Worm (Caenorhabditis elegans) whole organism, mixed stage, embryonic: ENCODE measurements around the gene zzz-1.
A peak's percentile ranks its signal among the peaks of the same experiment; 100 is the strongest.

Source experiments
- M03D4.4 ChIP-seq: sonication (generic microtip); optimal IDR thresholded peaks from 2 replicates; lab custom pipeline; 2017; ENCODE audit warnings: mild to moderate bottlenecking, missing genetic modification characterization, missing compliant biosample characterization
- bed-3 ChIP-seq: fragments of 200-800 bp; sonication (Bioruptor generic); optimal IDR thresholded peaks from 3 replicates; lab custom pipeline; 2018; ENCODE audit warnings: mild to moderate bottlenecking, missing genetic modification characterization, moderate library complexity, missing compliant biosample characterization
- blmp-1 ChIP-seq: fragments of 150-350 bp; optimal IDR thresholded peaks from 2 replicates; lab custom pipeline; 2014; ENCODE audit warnings: missing biosample characterization, missing genetic modification characterization
- ceh-39 ChIP-seq: fragments of 150-350 bp; optimal IDR thresholded peaks from 2 replicates; lab custom pipeline; 2014; ENCODE audit warnings: missing biosample characterization, missing genetic modification characterization
- ceh-43 ChIP-seq: fragments of 200-800 bp; sonication (Bioruptor generic); optimal IDR thresholded peaks from 2 replicates; lab custom pipeline; 2018; ENCODE audit warnings: mild to moderate bottlenecking, missing genetic modification characterization, moderate library complexity, missing compliant biosample characterization
- ceh-83 ChIP-seq: fragments of 200-800 bp; sonication (Bioruptor generic); optimal IDR thresholded peaks from 2 replicates; lab custom pipeline; 2018; ENCODE audit warnings: mild to moderate bottlenecking, missing genetic modification characterization, missing compliant biosample characterization
- ces-1 ChIP-seq: fragments of 150-350 bp; optimal IDR thresholded peaks from 2 replicates; lab custom pipeline; 2014; ENCODE audit warnings: missing biosample characterization, missing genetic modification reagents, missing genetic modification characterization
- drap-1 ChIP-seq: fragments of 200-800 bp; sonication (Bioruptor generic); optimal IDR thresholded peaks from 3 replicates; lab custom pipeline; 2018; ENCODE audit warnings: mild to moderate bottlenecking, missing genetic modification characterization, missing compliant biosample characterization
- elt-1 ChIP-seq: sonication (generic microtip); optimal IDR thresholded peaks from 2 replicates; lab custom pipeline; 2017; ENCODE audit warnings: missing genetic modification characterization, mild to moderate bottlenecking, missing compliant biosample characterization, antibody characterized with exemption, moderate library complexity, borderline replicate concordance; ENCODE audit not compliant: insufficient read depth
- elt-3 ChIP-seq: fragments of 150-350 bp; optimal IDR thresholded peaks from 2 replicates; lab custom pipeline; 2014; ENCODE audit warnings: missing biosample characterization, missing genetic modification characterization
- flh-1 ChIP-seq: fragments of 200-800 bp; sonication (Bioruptor generic); optimal IDR thresholded peaks from 2 replicates; lab custom pipeline; 2018; ENCODE audit warnings: mild to moderate bottlenecking, missing genetic modification characterization, moderate library complexity, missing compliant biosample characterization
- ham-2 ChIP-seq: fragments of 200-800 bp; sonication (Bioruptor generic); optimal IDR thresholded peaks from 2 replicates; lab custom pipeline; 2018; ENCODE audit warnings: mild to moderate bottlenecking, missing genetic modification characterization, missing compliant biosample characterization
- hlh-1 ChIP-seq: fragments of 150-350 bp; optimal IDR thresholded peaks from 2 replicates; lab custom pipeline; 2014; ENCODE audit warnings: missing biosample characterization, missing genetic modification reagents, missing genetic modification characterization
- lin-13 ChIP-seq: fragments of 150-350 bp; optimal IDR thresholded peaks from 2 replicates; lab custom pipeline; 2014; ENCODE audit warnings: missing biosample characterization, missing genetic modification characterization
- lin-32 ChIP-seq: fragments of 200-800 bp; sonication (Bioruptor generic); optimal IDR thresholded peaks from 2 replicates; lab custom pipeline; 2018; ENCODE audit warnings: mild to moderate bottlenecking, missing genetic modification characterization, missing compliant biosample characterization
- lsy-2 ChIP-seq: fragments of 150-350 bp; optimal IDR thresholded peaks from 2 replicates; lab custom pipeline; 2014; ENCODE audit warnings: missing biosample characterization, missing genetic modification characterization
- mab-5 ChIP-seq: fragments of 150-350 bp; optimal IDR thresholded peaks from 2 replicates; lab custom pipeline; 2014; ENCODE audit warnings: missing biosample characterization, missing genetic modification characterization
- mep-1 ChIP-seq: fragments of 150-350 bp; optimal IDR thresholded peaks from 2 replicates; lab custom pipeline; 2017; ENCODE audit warnings: missing biosample characterization, missing genetic modification reagents, missing genetic modification characterization, inconsistent platforms
- mls-2 ChIP-seq: sonication (generic microtip); optimal IDR thresholded peaks from 2 replicates; lab custom pipeline; 2016; ENCODE audit warnings: mild to moderate bottlenecking, missing genetic modification characterization, moderate library complexity, missing compliant biosample characterization
- nhr-12 ChIP-seq: fragments of 150-350 bp; optimal IDR thresholded peaks from 2 replicates; lab custom pipeline; 2014; ENCODE audit warnings: missing biosample characterization, missing genetic modification characterization
- nhr-237 ChIP-seq: fragments of 150-350 bp; optimal IDR thresholded peaks from 2 replicates; lab custom pipeline; 2014; ENCODE audit warnings: missing biosample characterization, missing genetic modification characterization
- nhr-28 ChIP-seq: fragments of 150-350 bp; optimal IDR thresholded peaks from 2 replicates; lab custom pipeline; 2014; ENCODE audit warnings: missing biosample characterization, missing genetic modification characterization
- nhr-76 ChIP-seq: sonication (generic microtip); optimal IDR thresholded peaks from 2 replicates; lab custom pipeline; 2017; ENCODE audit warnings: missing biosample characterization, missing genetic modification characterization
- pha-4 ChIP-seq: fragments of 150-350 bp; optimal IDR thresholded peaks from 2 replicates; lab custom pipeline; 2018; ENCODE audit warnings: missing biosample characterization, missing genetic modification reagents, missing genetic modification characterization
- sem-2 ChIP-seq: fragments of 200-800 bp; sonication (Bioruptor generic); optimal IDR thresholded peaks from 2 replicates; lab custom pipeline; 2018; ENCODE audit warnings: mild to moderate bottlenecking, missing genetic modification characterization, missing compliant biosample characterization
- snpc-4 ChIP-seq: fragments of 150-350 bp; optimal IDR thresholded peaks from 2 replicates; lab custom pipeline; 2014; ENCODE audit warnings: missing biosample characterization, missing genetic modification characterization
- tbx-8 ChIP-seq: fragments of 200-800 bp; sonication (Bioruptor generic); optimal IDR thresholded peaks from 2 replicates; lab custom pipeline; 2018; ENCODE audit warnings: mild to moderate bottlenecking, missing genetic modification characterization, moderate library complexity, missing compliant biosample characterization
- unc-120 ChIP-seq: sonication (generic microtip); optimal IDR thresholded peaks from 2 replicates; lab custom pipeline; 2017; ENCODE audit warnings: missing genetic modification characterization, missing compliant biosample characterization; ENCODE audit not compliant: poor library complexity, severe bottlenecking
- unc-62 ChIP-seq: fragments of 150-350 bp; optimal IDR thresholded peaks from 2 replicates; lab custom pipeline; 2014; ENCODE audit warnings: missing biosample characterization, missing genetic modification reagents, missing genetic modification characterization
- zip-8 ChIP-seq: fragments of 150-350 bp; optimal IDR thresholded peaks from 2 replicates; lab custom pipeline; 2014; ENCODE audit warnings: missing biosample characterization, missing genetic modification characterization
- ztf-11 ChIP-seq: fragments of 150-350 bp; optimal IDR thresholded peaks from 2 replicates; lab custom pipeline; 2014; ENCODE audit warnings: missing biosample characterization, missing genetic modification characterization

The zzz-1 gene

DNA sequence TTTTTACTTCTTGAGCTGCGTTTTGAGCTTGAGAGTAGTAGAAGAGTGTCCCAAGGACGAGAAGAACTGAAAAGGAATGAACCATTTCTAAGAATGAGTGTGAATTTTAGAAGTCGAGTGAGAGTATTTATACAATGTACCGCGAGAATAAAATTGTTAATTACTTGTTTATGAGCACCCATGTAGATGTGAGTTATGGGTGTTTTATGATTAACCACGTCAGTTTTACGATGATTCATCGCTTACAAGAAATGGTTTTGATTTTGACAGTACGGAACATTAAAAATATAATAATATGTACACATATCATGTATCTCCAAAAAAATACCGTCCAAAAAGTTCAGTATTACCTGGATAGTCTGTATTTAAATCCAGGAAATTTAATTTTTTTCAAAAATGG is 45.4 kb upstream of the zzz-1 start, which contains the start of gene clec-221:
TSS of gene clec-221 (minus strand) at position 101 of the 400 bp plus-strand sequence.
- TF ChIP-seq flh-1 (GFP tag; lab: Kevin White, UChicago) (no peak), mab-5 (no peak), tbx-8 (GFP tag; lab: Kevin White, UChicago) (no peak), ham-2 (GFP tag; lab: Kevin White, UChicago) (no peak), mep-1 (tag; lab: Kevin White, UChicago) (no peak), lin-32 (GFP tag; lab: Kevin White, UChicago) (no peak), zip-8 (no peak), ceh-43 (GFP tag; lab: Kevin White, UChicago) (no peak), M03D4.4 (tag; lab: Kevin White, UChicago) (no peak), bed-3 (GFP tag; lab: Kevin White, UChicago) (no peak), elt-1 (tag; lab: Kevin White, UChicago) (no peak), sem-2 (GFP tag; lab: Kevin White, UChicago) (no peak), drap-1 (GFP tag; lab: Kevin White, UChicago) (no peak), nhr-237 (tag; lab: Kevin White, UChicago) (no peak), mls-2 (tag; lab: Kevin White, UChicago) (no peak), nhr-28 (tag; lab: Kevin White, UChicago) (no peak), nhr-76 (tag; lab: Kevin White, UChicago) (no peak), ceh-83 (GFP tag; lab: Kevin White, UChicago) (no peak), lsy-2 (tag; lab: Kevin White, UChicago) (no peak)

DNA sequence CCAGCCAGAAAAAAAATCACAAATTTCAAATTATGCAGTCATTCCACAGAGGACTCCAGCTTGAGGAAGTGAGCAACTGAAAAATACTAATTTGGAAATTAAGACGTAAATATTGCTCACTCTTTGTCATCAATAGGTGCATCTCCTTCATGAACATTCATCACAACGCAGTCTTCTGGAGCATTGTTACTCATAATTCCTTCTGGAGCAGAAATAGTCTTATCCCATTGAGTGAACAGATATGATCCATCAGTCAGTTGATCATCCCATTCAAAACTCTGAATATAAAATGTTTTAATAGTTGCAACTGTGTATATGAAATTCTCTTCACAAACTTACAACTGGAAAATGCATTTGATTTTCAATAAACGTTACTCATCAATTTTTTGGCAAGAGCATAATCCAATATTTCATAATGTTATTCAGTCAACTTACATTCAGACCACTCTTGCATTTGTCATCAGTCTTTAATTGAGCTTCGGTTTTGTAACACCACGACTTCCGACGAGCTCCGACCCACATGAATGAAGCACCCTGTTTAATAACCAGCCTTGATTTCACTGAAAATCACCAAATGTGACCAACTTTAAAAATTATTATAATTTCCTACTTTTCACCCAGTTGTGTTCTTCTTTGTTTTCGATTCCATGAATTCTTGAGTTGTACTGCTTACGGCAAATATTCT is 44.6 kb upstream of the zzz-1 start:
- TF ChIP-seq nhr-28 (tag; lab: Kevin White, UChicago) (no peak), ceh-39 (tag; lab: Kevin White, UChicago) (no peak), pha-4 (tag; lab: Kevin White, UChicago) (no peak), unc-120 (tag; lab: Kevin White, UChicago) (no peak), nhr-76 (tag; lab: Kevin White, UChicago) (no peak), mab-5 (no peak), elt-1 (tag; lab: Kevin White, UChicago) (no peak), sem-2 (GFP tag; lab: Kevin White, UChicago) (no peak), nhr-12 (tag; lab: Kevin White, UChicago) (no peak), tbx-8 (GFP tag; lab: Kevin White, UChicago) (no peak), mls-2 (tag; lab: Kevin White, UChicago) (no peak), lin-13 (tag; lab: Kevin White, UChicago) (no peak), snpc-4 (tag; lab: Kevin White, UChicago) (no peak), drap-1 (GFP tag; lab: Kevin White, UChicago) (no peak), elt-3 (tag; lab: Kevin White, UChicago) (no peak), nhr-237 (tag; lab: Kevin White, UChicago) (no peak)

DNA sequence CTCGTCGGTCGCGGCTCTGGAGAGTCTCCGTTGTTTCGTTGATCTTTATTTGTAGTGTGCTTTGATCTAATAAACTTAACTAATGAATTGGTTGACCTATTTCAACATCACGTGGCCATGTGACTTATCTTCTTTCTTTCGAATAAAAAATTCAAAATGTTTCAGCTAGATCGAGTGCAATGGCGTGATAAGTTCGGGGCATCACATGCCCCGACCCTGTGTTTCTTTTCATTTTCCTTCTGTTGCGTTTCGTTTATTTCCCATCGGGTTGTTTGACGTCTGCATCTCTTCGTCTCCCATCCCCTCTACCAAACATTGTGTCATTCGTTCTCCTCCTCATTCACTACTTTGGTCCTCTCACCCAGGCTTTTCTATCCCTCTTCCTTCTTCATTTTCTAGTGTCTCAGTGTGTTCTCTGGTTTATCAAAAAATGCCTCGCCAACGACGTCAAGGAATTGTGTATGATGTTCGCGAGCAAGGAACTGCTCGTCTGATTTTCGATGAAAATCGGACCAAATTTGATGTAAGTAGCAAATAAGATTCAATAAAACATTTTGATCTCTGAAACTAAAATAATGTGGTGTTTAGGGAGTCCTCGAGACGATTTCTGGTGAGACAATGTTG is 42.8 kb upstream of the zzz-1 start, which contains the start of gene F17C11.4:
TSS of gene F17C11.4 (plus strand) at position 206 of the 624 bp plus-strand sequence.
- TF ChIP-seq lsy-2 (tag; lab: Kevin White, UChicago) (no peak), unc-120 (tag; lab: Kevin White, UChicago) (peak; percentile 14), ces-1 (peak; percentile 6)
- TF ChIP-seq, all 35 proteins: peak for 2

DNA sequence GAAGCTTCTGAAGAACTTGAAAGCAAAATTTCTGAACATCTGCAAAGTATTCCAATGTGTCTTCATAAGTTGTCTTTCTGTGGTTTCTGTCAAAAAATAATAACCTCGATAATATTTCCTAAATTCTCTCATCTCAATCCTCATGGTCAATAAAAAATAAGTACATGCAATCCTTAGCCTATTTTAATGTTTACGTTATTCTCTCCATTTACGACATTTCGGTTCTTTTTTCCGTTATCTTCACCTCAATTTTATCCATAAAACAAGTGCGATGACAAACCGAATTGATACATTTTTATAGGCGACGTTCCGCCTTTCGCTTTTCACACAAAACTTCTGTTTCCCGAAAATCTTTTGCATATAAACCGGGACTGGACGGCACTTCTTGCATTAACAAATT is 40.5 kb upstream of the zzz-1 start, which contains the start of gene col-153:
TSS of gene col-153 (plus strand) at position 301 of the 400 bp plus-strand sequence.
- TF ChIP-seq nhr-12 (tag; lab: Kevin White, UChicago) (no peak), hlh-1 (no peak)

DNA sequence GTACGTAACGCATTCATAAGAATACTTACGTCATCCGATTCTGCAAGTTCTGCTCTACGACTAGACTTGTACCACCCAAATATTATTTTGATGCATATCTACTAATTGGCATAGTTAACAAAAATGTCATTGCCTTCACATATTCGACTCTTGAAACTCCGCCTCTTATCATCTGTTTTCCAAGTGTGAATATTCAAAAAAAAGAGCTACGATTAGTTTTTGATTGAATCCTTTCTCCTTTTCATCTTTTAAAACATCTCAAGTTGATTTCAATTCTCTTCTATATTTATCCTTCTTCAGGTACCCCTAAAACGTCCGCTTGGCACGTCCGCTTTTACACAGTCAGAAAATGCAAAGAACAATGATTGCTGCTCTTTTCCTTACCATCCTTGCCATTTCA is 39.0 kb upstream of the zzz-1 start, which contains the start of gene F17C11.2:
TSS of gene F17C11.2 (plus strand) at position 301 of the 400 bp plus-strand sequence.
- TF ChIP-seq snpc-4 (tag; lab: Kevin White, UChicago): no peak
- TF ChIP-seq M03D4.4 (tag; lab: Kevin White, UChicago): no peak
- no peak for TF ChIP-seq bed-3 (GFP tag; lab: Kevin White, UChicago)
- TF ChIP-seq nhr-76 (tag; lab: Kevin White, UChicago): no peak
- no peak for TF ChIP-seq mls-2 (tag; lab: Kevin White, UChicago)
- TF ChIP-seq ham-2 (GFP tag; lab: Kevin White, UChicago): no peak
- no peak for TF ChIP-seq zip-8
- no peak for TF ChIP-seq mep-1 (tag; lab: Kevin White, UChicago)
- TF ChIP-seq nhr-28 (tag; lab: Kevin White, UChicago): no peak
- TF ChIP-seq unc-62 (GFP tag; lab: Kevin White, UChicago): no peak
- no peak for TF ChIP-seq elt-3 (tag; lab: Kevin White, UChicago)
- TF ChIP-seq blmp-1 (tag; lab: Kevin White, UChicago): no peak
- TF ChIP-seq unc-120 (tag; lab: Kevin White, UChicago): no peak
- TF ChIP-seq tbx-8 (GFP tag; lab: Kevin White, UChicago): no peak
- TF ChIP-seq ceh-83 (GFP tag; lab: Kevin White, UChicago): no peak
- no peak for TF ChIP-seq ztf-11
- no peak for TF ChIP-seq lin-32 (GFP tag; lab: Kevin White, UChicago)
- no peak for TF ChIP-seq nhr-237 (tag; lab: Kevin White, UChicago)
- TF ChIP-seq lin-13 (tag; lab: Kevin White, UChicago): no peak
- no peak for TF ChIP-seq sem-2 (GFP tag; lab: Kevin White, UChicago)
- TF ChIP-seq, all 35 proteins: peak for 0
